Worm (Caenorhabditis elegans) whole organism, L2 larva: ENCODE measurements around the gene K09A9.6.

ENCODE experiments used
- C34F6.9 ChIP-seq: fragments of 150-350 bp; optimal IDR thresholded peaks from 2 replicates; lab custom pipeline; 2014; ENCODE audit warnings: missing biosample characterization, missing genetic modification characterization
- F13H6.1 ChIP-seq: sonication (generic microtip); optimal IDR thresholded peaks from 2 replicates; lab custom pipeline; 2016; ENCODE audit warnings: missing genetic modification characterization, missing compliant biosample characterization
- R02D3.7 ChIP-seq: fragments of 150-350 bp; optimal IDR thresholded peaks from 2 replicates; lab custom pipeline; 2014; ENCODE audit warnings: missing biosample characterization, missing genetic modification characterization
- crh-2 ChIP-seq: sonication (generic microtip); optimal IDR thresholded peaks from 2 replicates; lab custom pipeline; 2017; ENCODE audit warnings: missing biosample characterization, missing genetic modification characterization
- egl-27 ChIP-seq: sonication (generic microtip); optimal IDR thresholded peaks from 3 replicates; lab custom pipeline; 2017; ENCODE audit warnings: missing biosample characterization, missing genetic modification reagents, missing genetic modification characterization
- elt-3 ChIP-seq: sonication (generic microtip); optimal IDR thresholded peaks from 2 replicates; lab custom pipeline; 2017; ENCODE audit warnings: missing biosample characterization, missing genetic modification characterization
- lsy-2 ChIP-seq, 2 experiments: fragments of 150-350 bp in 1 of 2; sonication (generic microtip) in 1 of 2; optimal IDR thresholded peaks; 2 replicates each; lab custom pipeline; 2014 to 2017; ENCODE audit warnings: missing biosample characterization in 2 of 2, missing genetic modification characterization in 2 of 2
- mab-5 ChIP-seq: fragments of 150-350 bp; optimal IDR thresholded peaks from 2 replicates; lab custom pipeline; 2014; ENCODE audit warnings: missing biosample characterization, missing genetic modification characterization
- mdl-1 ChIP-seq, 2 experiments: fragments of 150-350 bp in 1 of 2; sonication (generic microtip) in 1 of 2; optimal IDR thresholded peaks; 2 replicates each; lab custom pipeline; 2017; ENCODE audit warnings: missing biosample characterization in 2 of 2, missing genetic modification characterization in 2 of 2
- nhr-10 ChIP-seq: sonication (generic microtip); optimal IDR thresholded peaks from 2 replicates; lab custom pipeline; 2017; ENCODE audit warnings: missing biosample characterization, missing genetic modification characterization
- nhr-11 ChIP-seq: fragments of 150-350 bp; optimal IDR thresholded peaks from 2 replicates; lab custom pipeline; 2014; ENCODE audit warnings: missing biosample characterization, missing genetic modification characterization
- nhr-129 ChIP-seq: fragments of 150-350 bp; optimal IDR thresholded peaks from 2 replicates; lab custom pipeline; 2014; ENCODE audit warnings: missing biosample characterization, missing genetic modification characterization
- nhr-25 ChIP-seq: fragments of 150-350 bp; sonication (generic microtip); optimal IDR thresholded peaks from 3 replicates; lab custom pipeline; 2014; ENCODE audit warnings: missing biosample characterization, missing genetic modification characterization
- nhr-77 ChIP-seq: fragments of 150-350 bp; optimal IDR thresholded peaks from 2 replicates; lab custom pipeline; 2014; ENCODE audit warnings: missing biosample characterization, missing genetic modification characterization
- peb-1 ChIP-seq: fragments of 150-350 bp; optimal IDR thresholded peaks from 2 replicates; lab custom pipeline; 2014; ENCODE audit warnings: missing biosample characterization, missing genetic modification characterization
- sem-4 ChIP-seq: fragments of 150-350 bp; optimal IDR thresholded peaks from 2 replicates; lab custom pipeline; 2014; ENCODE audit warnings: missing biosample characterization, missing genetic modification reagents, missing genetic modification characterization
- skn-1 ChIP-seq: sonication (generic microtip); optimal IDR thresholded peaks from 2 replicates; lab custom pipeline; 2017; ENCODE audit warnings: missing biosample characterization, missing genetic modification characterization
- sma-3 ChIP-seq: sonication (generic microtip); optimal IDR thresholded peaks from 2 replicates; lab custom pipeline; 2016; ENCODE audit warnings: missing genetic modification reagents, missing genetic modification characterization, missing compliant biosample characterization
- sma-9 ChIP-seq, 2 experiments: fragments of 150-350 bp in 1 of 2; sonication (generic microtip) in 1 of 2; optimal IDR thresholded peaks; 2 replicates each; lab custom pipeline; 2014 to 2016; ENCODE audit warnings: missing genetic modification characterization in 2 of 2, mild to moderate bottlenecking in 1 of 2, missing biosample characterization in 1 of 2, missing compliant biosample characterization in 1 of 2, missing genetic modification reagents in 1 of 2, moderate library complexity in 1 of 2
- unc-55 ChIP-seq: fragments of 150-350 bp; sonication (generic microtip); optimal IDR thresholded peaks from 3 replicates; lab custom pipeline; 2014; ENCODE audit warnings: missing biosample characterization, missing genetic modification reagents, missing genetic modification characterization
- zag-1 ChIP-seq: fragments of 150-350 bp; optimal IDR thresholded peaks from 2 replicates; lab custom pipeline; 2014; ENCODE audit warnings: missing biosample characterization, missing genetic modification characterization
- ztf-1 ChIP-seq: fragments of 200-800 bp; sonication (Bioruptor generic); conservative IDR thresholded peaks from 2 replicates; pipeline ENCODE4 v1.3.6; 2022; ENCODE audit warnings: missing genetic modification characterization, missing compliant biosample characterization
- ztf-11 ChIP-seq: sonication (generic microtip); optimal IDR thresholded peaks from 2 replicates; lab custom pipeline; 2017; ENCODE audit warnings: missing biosample characterization, missing genetic modification characterization

Gene K09A9.6

ce11 chrX:15630790-15631204 lies 53.8 kb downstream of the K09A9.6 start (continued):
- TF ChIP-seq sem-4 (tag; lab: Kevin White, UChicago) (peak; percentile 35), ztf-1 (GFP tag; lab: Robert Waterston, UW) (no peak), sma-3 (no peak), egl-27 (tag; lab: Kevin White, UChicago) (peak; percentile 25), mab-5 (tag; lab: Kevin White, UChicago) (peak; percentile 51), skn-1 (tag; lab: Kevin White, UChicago) (no peak), nhr-10 (tag; lab: Kevin White, UChicago) (no peak), crh-2 (peak; percentile 45), F13H6.1 (tag; lab: Kevin White, UChicago) (peak; percentile 44), R02D3.7 (tag; lab: Kevin White, UChicago) (no peak), nhr-11 (tag; lab: Kevin White, UChicago) (no peak), nhr-25 (tag; lab: Kevin White, UChicago) (no peak), ztf-11 (tag; lab: Kevin White, UChicago) (no peak), mdl-1 (tag; optimal IDR thresholded peaks at IDR 0.05; lab: Kevin White, UChicago) (peak in 1 of 2 experiments; percentile 28)

DNA sequence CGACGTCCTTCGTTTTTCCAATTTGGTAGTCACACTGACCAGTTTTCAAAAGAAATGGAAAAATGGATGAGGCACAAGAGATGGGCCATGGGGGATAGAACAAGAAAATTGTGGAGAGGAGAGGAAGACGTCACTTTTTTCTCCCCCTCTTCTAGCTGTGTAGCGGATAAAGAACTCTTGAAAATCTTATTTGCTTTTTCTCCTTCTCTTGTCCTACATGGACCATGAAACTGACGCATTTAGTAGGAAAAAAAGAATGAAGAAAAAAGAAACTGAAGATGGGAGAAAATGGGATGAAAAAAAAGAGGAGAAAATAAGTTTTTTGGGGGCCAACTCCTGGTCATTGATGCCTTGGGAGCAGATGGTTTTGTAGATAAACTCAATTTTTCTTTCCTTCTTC lies 56.9 kb downstream of the K09A9.6 start:
- TF ChIP-seq mdl-1 (tag; optimal IDR thresholded peaks at IDR 0.05; lab: Kevin White, UChicago) (peak in 1 of 2 experiments; percentile 2), F13H6.1 (tag; lab: Kevin White, UChicago) (peak; percentile 37), zag-1 (peak; percentile 70), unc-55 (peak; percentile 53), sma-9 (GFP tag; optimal IDR thresholded peaks at IDR 0.05; lab: Kevin White, UChicago) (peak; percentile 22), sma-9 (tag; optimal IDR thresholded peaks at IDR 0.05; lab: Kevin White, UChicago) (no peak), peb-1 (no peak), lsy-2 (tag; optimal IDR thresholded peaks at IDR 0.05; lab: Kevin White, UChicago) (peak in 1 of 2 experiments; percentile 31), elt-3 (no peak), nhr-129 (peak; percentile 21), C34F6.9 (tag; lab: Kevin White, UChicago) (peak; percentile 47), nhr-77 (no peak)
